Fruit fly (Drosophila melanogaster) whole organism, embryonic: ENCODE results near the gene CG31680.

ENCODE experiments used
- ATbp ChIP-seq: fragments of 200-800 bp; sonication (Bioruptor generic); optimal IDR thresholded peaks from 2 replicates; lab custom pipeline; 2017; ENCODE audit warnings: missing biosample characterization, mild to moderate bottlenecking, missing genetic modification characterization, missing genetic modification reagents
- Asciz ChIP-seq: fragments of 200-800 bp; sonication (Bioruptor generic); optimal IDR thresholded peaks from 2 replicates; lab custom pipeline; 2017; ENCODE audit warnings: missing biosample characterization, mild to moderate bottlenecking, missing genetic modification characterization, missing genetic modification reagents
- B-H2 ChIP-seq: fragments of 200-800 bp; sonication (Bioruptor generic); optimal IDR thresholded peaks from 2 replicates; lab custom pipeline; 2018; ENCODE audit warnings: missing biosample characterization, mild to moderate bottlenecking, missing genetic modification characterization
- Bgb ChIP-seq: fragments of 200-800 bp; sonication (Bioruptor generic); IDR thresholded peaks from 2 replicates; pipeline ENCODE4 v1.3.6; 2022; ENCODE audit warnings: missing biosample characterization, missing genetic modification characterization; ENCODE audit not compliant: partially characterized antibody
- CG11093 ChIP-seq: fragments of 200-800 bp; sonication (Bioruptor generic); IDR thresholded peaks from 3 replicates; pipeline ENCODE4 v1.3.6; 2022; ENCODE audit warnings: missing biosample characterization, missing genetic modification characterization
- CG13123 ChIP-seq: fragments of 200-800 bp; sonication (Bioruptor generic); optimal IDR thresholded peaks from 2 replicates; lab custom pipeline; 2016; ENCODE audit warnings: missing biosample characterization, missing genetic modification characterization
- CG13296 ChIP-seq: fragments of 200-800 bp; sonication (Bioruptor generic); optimal IDR thresholded peaks from 3 replicates; lab custom pipeline; 2018; ENCODE audit warnings: missing biosample characterization, mild to moderate bottlenecking, missing genetic modification characterization
- CG14014 ChIP-seq: fragments of 200-800 bp; sonication (Bioruptor generic); IDR thresholded peaks from 2 replicates; pipeline ENCODE4 v1.3.6; 2022; ENCODE audit warnings: missing biosample characterization, missing genetic modification characterization
- CG14710 ChIP-seq: fragments of 200-800 bp; sonication (Bioruptor generic); optimal IDR thresholded peaks from 3 replicates; lab custom pipeline; 2019; ENCODE audit warnings: missing biosample characterization, mild to moderate bottlenecking, missing genetic modification characterization, moderate library complexity
- CG15601 ChIP-seq: fragments of 200-800 bp; sonication (Bioruptor generic); optimal IDR thresholded peaks from 3 replicates; lab custom pipeline; 2019; ENCODE audit warnings: missing biosample characterization, mild to moderate bottlenecking, missing genetic modification characterization, moderate library complexity
- CG17359 ChIP-seq: fragments of 200-800 bp; sonication (Bioruptor generic); optimal IDR thresholded peaks from 3 replicates; lab custom pipeline; 2018; ENCODE audit warnings: missing biosample characterization, mild to moderate bottlenecking, missing genetic modification characterization, moderate library complexity
- CG17802 ChIP-seq: fragments of 200-800 bp; sonication (Bioruptor generic); optimal IDR thresholded peaks from 2 replicates; lab custom pipeline; 2018; ENCODE audit warnings: missing biosample characterization, mild to moderate bottlenecking, missing genetic modification characterization, moderate library complexity
- CG2199 ChIP-seq: fragments of 200-800 bp; sonication (Bioruptor generic); IDR thresholded peaks from 3 replicates; pipeline ENCODE4 v1.3.6; 2022; ENCODE audit warnings: missing biosample characterization, missing genetic modification characterization
- CG32532 ChIP-seq: fragments of 200-800 bp; sonication (Bioruptor generic); IDR thresholded peaks from 2 replicates; pipeline ENCODE4 v1.3.6; 2022; ENCODE audit warnings: missing biosample characterization, missing genetic modification characterization
- CG3407 ChIP-seq: fragments of 200-800 bp; sonication (Bioruptor generic); optimal IDR thresholded peaks from 2 replicates; lab custom pipeline; 2018; ENCODE audit warnings: missing biosample characterization, mild to moderate bottlenecking, missing genetic modification characterization
- CG4730 ChIP-seq: fragments of 200-800 bp; sonication (Bioruptor generic); IDR thresholded peaks from 2 replicates; pipeline ENCODE4 v1.3.6; 2022; ENCODE audit warnings: missing biosample characterization, missing genetic modification characterization
- CG4854 ChIP-seq: fragments of 200-800 bp; sonication (Bioruptor generic); optimal IDR thresholded peaks from 2 replicates; lab custom pipeline; 2016; ENCODE audit warnings: missing biosample characterization, missing genetic modification characterization, inconsistent platforms
- CG6654 ChIP-seq: fragments of 200-800 bp; sonication (Bioruptor generic); optimal IDR thresholded peaks from 2 replicates; lab custom pipeline; 2017; ENCODE audit warnings: missing biosample characterization, mild to moderate bottlenecking, missing genetic modification characterization
- CG6689 ChIP-seq: fragments of 200-800 bp; sonication (Bioruptor generic); IDR thresholded peaks from 2 replicates; pipeline ENCODE4 v1.3.6; 2022; ENCODE audit warnings: missing biosample characterization, missing genetic modification characterization
- CG7839 ChIP-seq: fragments of 200-800 bp; sonication (Bioruptor generic); optimal IDR thresholded peaks from 3 replicates; lab custom pipeline; 2018; ENCODE audit warnings: missing biosample characterization, mild to moderate bottlenecking, missing genetic modification characterization, moderate library complexity
- CG7987 ChIP-seq: fragments of 200-800 bp; sonication (Bioruptor generic); optimal IDR thresholded peaks from 2 replicates; lab custom pipeline; 2018; ENCODE audit warnings: missing biosample characterization, mild to moderate bottlenecking, missing genetic modification characterization, moderate library complexity
- CG8359 ChIP-seq: fragments of 200-800 bp; sonication (Bioruptor generic); optimal IDR thresholded peaks from 2 replicates; lab custom pipeline; 2017; ENCODE audit warnings: missing biosample characterization, mild to moderate bottlenecking, missing genetic modification characterization, borderline replicate concordance
- CG9932 ChIP-seq: fragments of 200-800 bp; sonication (Bioruptor generic); IDR thresholded peaks from 2 replicates; pipeline ENCODE4 v1.3.6; 2022; ENCODE audit warnings: missing biosample characterization, missing genetic modification characterization
- CHES-1-like ChIP-seq: fragments of 200-800 bp; sonication (Bioruptor generic); optimal IDR thresholded peaks from 2 replicates; lab custom pipeline; 2016; ENCODE audit warnings: missing biosample characterization, missing genetic modification characterization
- CkIIα-i1 ChIP-seq: fragments of 200-800 bp; sonication (Bioruptor generic); IDR thresholded peaks from 2 replicates; pipeline ENCODE4 v1.3.6; 2022; ENCODE audit warnings: missing biosample characterization, missing genetic modification characterization
- CoRest ChIP-seq: fragments of 200-800 bp; sonication (Bioruptor generic); optimal IDR thresholded peaks from 3 replicates; lab custom pipeline; 2018; ENCODE audit warnings: missing biosample characterization, mild to moderate bottlenecking, missing genetic modification characterization, moderate library complexity
- D19A ChIP-seq: fragments of 200-800 bp; optimal IDR thresholded peaks from 3 replicates; lab custom pipeline; 2019; ENCODE audit warnings: missing biosample characterization, mild to moderate bottlenecking, missing genetic modification characterization, moderate library complexity
- Dref ChIP-seq: fragments of 200-800 bp; sonication (Bioruptor generic); IDR thresholded peaks from 2 replicates; pipeline ENCODE4 v1.3.6; 2022; ENCODE audit warnings: missing biosample characterization, missing genetic modification characterization
- E2f2 ChIP-seq: fragments of 200-800 bp; sonication (Bioruptor generic); IDR thresholded peaks from 2 replicates; pipeline ENCODE4 v1.3.6; 2022; ENCODE audit warnings: missing biosample characterization, missing genetic modification characterization
- Gug ChIP-seq: fragments of 200-800 bp; sonication (Bioruptor generic); IDR thresholded peaks from 4 replicates; pipeline ENCODE4 v1.3.6; 2022; ENCODE audit warnings: missing biosample characterization, missing genetic modification characterization
- HLH54F ChIP-seq: fragments of 200-800 bp; sonication (Bioruptor generic); optimal IDR thresholded peaks from 3 replicates; lab custom pipeline; 2016; ENCODE audit warnings: missing biosample characterization, missing genetic modification characterization
- Hsf ChIP-seq: fragments of 200-800 bp; sonication (Bioruptor generic); optimal IDR thresholded peaks from 3 replicates; lab custom pipeline; 2016; ENCODE audit warnings: missing biosample characterization, missing genetic modification characterization
- Lpt ChIP-seq: fragments of >200 bp; optimal IDR thresholded peaks from 2 replicates; lab custom pipeline; 2018; ENCODE audit warnings: missing biosample characterization, missing genetic modification characterization
- MBD-R2 ChIP-seq: fragments of 200-800 bp; sonication (Bioruptor generic); IDR thresholded peaks from 2 replicates; pipeline ENCODE4 v1.3.6; 2022; ENCODE audit warnings: missing biosample characterization, missing genetic modification characterization
- Med ChIP-seq: fragments of 200-800 bp; sonication (Bioruptor generic); peaks from one replicate; lab custom pipeline; 2016; ENCODE audit warnings: missing biosample characterization, missing genetic modification characterization, mild to moderate bottlenecking, inconsistent platforms, moderate library complexity
- Spps ChIP-seq: fragments of 200-800 bp; sonication (Bioruptor generic); optimal IDR thresholded peaks from 2 replicates; lab custom pipeline; 2018; ENCODE audit warnings: missing biosample characterization, mild to moderate bottlenecking, missing genetic modification characterization
- Ssrp ChIP-seq: fragments of 200-800 bp; sonication (Bioruptor generic); optimal IDR thresholded peaks from 2 replicates; lab custom pipeline; 2018; ENCODE audit warnings: missing biosample characterization, mild to moderate bottlenecking, missing genetic modification characterization, moderate library complexity
- ap ChIP-seq: fragments of 200-800 bp; sonication (Bioruptor generic); IDR thresholded peaks from 2 replicates; pipeline ENCODE4 v1.3.6; 2022; ENCODE audit warnings: missing biosample characterization, missing genetic modification characterization
- chm ChIP-seq: fragments of 200-800 bp; sonication (Bioruptor generic); IDR thresholded peaks from 2 replicates; pipeline ENCODE4 v1.3.6; 2022; ENCODE audit warnings: missing biosample characterization, missing genetic modification characterization
- corto ChIP-seq: fragments of 200-800 bp; sonication (Bioruptor generic); optimal IDR thresholded peaks from 2 replicates; lab custom pipeline; 2016; ENCODE audit warnings: missing biosample characterization, mild to moderate bottlenecking, missing genetic modification characterization, moderate library complexity
- eve ChIP-seq, 2 experiments: fragments of >200 bp; optimal IDR thresholded peaks; 2 replicates each; lab custom pipeline; 2017; ENCODE audit warnings: missing biosample characterization in 2 of 2, missing genetic modification characterization in 2 of 2
- gsb ChIP-seq: fragments of 200-800 bp; sonication (Bioruptor generic); IDR thresholded peaks from 2 replicates; pipeline ENCODE4 v1.3.6; 2022; ENCODE audit warnings: missing biosample characterization, missing genetic modification characterization
- nom ChIP-seq: fragments of 200-800 bp; sonication (Bioruptor generic); optimal IDR thresholded peaks from 2 replicates; lab custom pipeline; 2017; ENCODE audit warnings: missing biosample characterization, missing genetic modification characterization, mild to moderate bottlenecking, moderate library complexity, missing genetic modification reagents
- pzg ChIP-seq: fragments of 200-800 bp; sonication (Bioruptor generic); optimal IDR thresholded peaks from 3 replicates; lab custom pipeline; 2018; ENCODE audit warnings: missing biosample characterization, mild to moderate bottlenecking, missing genetic modification characterization, moderate library complexity
- ranshi ChIP-seq: fragments of 200-800 bp; sonication (Bioruptor generic); IDR thresholded peaks from 2 replicates; pipeline ENCODE4 v1.3.6; 2022; ENCODE audit warnings: missing biosample characterization, missing genetic modification characterization
- tap ChIP-seq: fragments of 200-800 bp; optimal IDR thresholded peaks from 3 replicates; lab custom pipeline; 2019; ENCODE audit warnings: missing biosample characterization, mild to moderate bottlenecking, missing genetic modification characterization, moderate library complexity
- usp ChIP-seq: fragments of >200 bp; optimal IDR thresholded peaks from 2 replicates; lab custom pipeline; 2017; ENCODE audit warnings: missing biosample characterization, missing genetic modification characterization
- wdn ChIP-seq: fragments of 200-800 bp; sonication (Bioruptor generic); IDR thresholded peaks from 2 replicates; pipeline ENCODE4 v1.3.6; 2022; ENCODE audit warnings: missing biosample characterization, missing genetic modification characterization
- wor ChIP-seq: fragments of 200-800 bp; sonication (Bioruptor generic); IDR thresholded peaks from 2 replicates; pipeline ENCODE4 v1.3.6; 2022; ENCODE audit warnings: missing biosample characterization, missing genetic modification characterization
- zen2 ChIP-seq: fragments of 200-800 bp; sonication (Bioruptor generic); IDR thresholded peaks from 3 replicates; pipeline ENCODE4 v1.3.6; 2022; ENCODE audit warnings: missing biosample characterization, missing genetic modification characterization; ENCODE audit not compliant: partially characterized antibody

The CG31680 gene

dm6 chr2L:20634215-20634614 is 5.7 kb upstream of the CG31680 start, which contains the start of gene CG17472:
TSS of gene CG17472 (plus strand) at chr2L:20634515.
- no peak for TF ChIP-seq wdn (GFP tag; lab: Robert Waterston, UW)

- no peak for TF ChIP-seq ATbp
- peak; percentile 79 for TF ChIP-seq Med (GFP tag; lab: Kevin White, UChicago)
- TF ChIP-seq MBD-R2, result peak; percentile 90
- no peak for TF ChIP-seq CG8359 (GFP tag; lab: Kevin White, UChicago)
- no peak for TF ChIP-seq CG13123 (GFP tag; lab: Kevin White, UChicago)
- no peak for TF ChIP-seq CG7987
- TF ChIP-seq eve (GFP tag; optimal IDR thresholded peaks at IDR 0.05; lab: Kevin White, UChicago), result no peak
- TF ChIP-seq HLH54F, result no peak
- TF ChIP-seq nom, result no peak
- no peak for TF ChIP-seq CkIIα-i1
- no peak for TF ChIP-seq CG17359 (tag; lab: Kevin White, UChicago)
- no peak for TF ChIP-seq CG13296 (GFP tag; lab: Kevin White, UChicago)
- TF ChIP-seq chm, result no peak
- peak; percentile 65 for TF ChIP-seq Bgb (GFP tag; lab: Robert Waterston, UW)
- TF ChIP-seq CG17802 (tag; lab: Kevin White, UChicago), result no peak
- no peak for TF ChIP-seq corto (GFP tag; lab: Kevin White, UChicago)
- TF ChIP-seq CG32532, result no peak
- TF ChIP-seq CG14014 (GFP tag; lab: Robert Waterston, UW), result no peak
- TF ChIP-seq CG14710 (tag; lab: Kevin White, UChicago), result peak; percentile 43
- TF ChIP-seq Lpt, result no peak
- TF ChIP-seq CHES-1-like (GFP tag; lab: Kevin White, UChicago), result no peak
- no peak for TF ChIP-seq tap (tag; lab: Kevin White, UChicago)
- no peak for TF ChIP-seq CG4730 (GFP tag; lab: Robert Waterston, UW)
- no peak for TF ChIP-seq Spps
- no peak for TF ChIP-seq CG9932 (GFP tag; lab: Robert Waterston, UW)
- no peak for TF ChIP-seq CG6654 (GFP tag; lab: Kevin White, UChicago)
- TF ChIP-seq wor (GFP tag; lab: Robert Waterston, UW), result no peak
- TF ChIP-seq Asciz (GFP tag; lab: Kevin White, UChicago), result no peak
- TF ChIP-seq pzg, result peak; percentile 85
- TF ChIP-seq Hsf (GFP tag; lab: Kevin White, UChicago), result no peak
- no peak for TF ChIP-seq CG7839 (tag; lab: Kevin White, UChicago)
- peak; percentile 99 for TF ChIP-seq E2f2 (GFP tag; lab: Robert Waterston, UW)
- TF ChIP-seq Gug (GFP tag; lab: Robert Waterston, UW), result no peak
- no peak for TF ChIP-seq gsb
- peak; percentile 54 for TF ChIP-seq CoRest (tag; lab: Kevin White, UChicago)
- TF ChIP-seq CG4854 (GFP tag; lab: Kevin White, UChicago), result no peak
- TF ChIP-seq D19A (tag; lab: Kevin White, UChicago), result peak; percentile 6
- no peak for TF ChIP-seq ap (GFP tag; lab: Robert Waterston, UW)
- no peak for TF ChIP-seq zen2 (GFP tag; lab: Robert Waterston, UW)
- TF ChIP-seq CG6689 (GFP tag; lab: Robert Waterston, UW), result peak; percentile 64
- no peak for TF ChIP-seq Dref (GFP tag; lab: Robert Waterston, UW)
- TF ChIP-seq Ssrp (tag; lab: Kevin White, UChicago), result no peak
- TF ChIP-seq B-H2, result no peak
- no peak for TF ChIP-seq CG3407 (GFP tag; lab: Kevin White, UChicago)
- TF ChIP-seq CG2199, result peak; percentile 84; the same call in 2 of the 3 replicates
- TF ChIP-seq CG11093 (GFP tag; lab: Robert Waterston, UW), result no peak
- TF ChIP-seq CG15601, result peak; percentile 10
- no peak for TF ChIP-seq ranshi (GFP tag; lab: Robert Waterston, UW)
- TF ChIP-seq usp, result no peak
These were observed 1.5 kb upstream of the CG31680 start for dm6 chr2L:20638413-20638812.
